Fruit fly (Drosophila melanogaster) whole organism, adult: ENCODE measurements around the gene CG32249.
A peak's percentile ranks its signal among the peaks of the same experiment; 100 is the strongest.

Experiments
- CG11617 ChIP-seq: fragments of 200-800 bp; sonication (Bioruptor generic); optimal IDR thresholded peaks from 2 replicates; lab custom pipeline; 2017; ENCODE audit warnings: mild to moderate bottlenecking, missing biosample characterization, missing genetic modification reagents, missing genetic modification characterization
- CG12768 ChIP-seq: fragments of 200-800 bp; sonication (Bioruptor generic); optimal IDR thresholded peaks from 2 replicates; lab custom pipeline; 2017; ENCODE audit warnings: missing biosample characterization, missing genetic modification characterization, mild to moderate bottlenecking, moderate library complexity, missing genetic modification reagents
- CG14711 ChIP-seq: fragments of 200-800 bp; sonication (Bioruptor generic); optimal IDR thresholded peaks from 2 replicates; lab custom pipeline; 2018; ENCODE audit warnings: missing biosample characterization, mild to moderate bottlenecking, missing genetic modification characterization, moderate library complexity
- CG1620 ChIP-seq: fragments of 200-800 bp; sonication (Bioruptor generic); optimal IDR thresholded peaks from 2 replicates; lab custom pipeline; 2016; ENCODE audit warnings: missing biosample characterization, missing genetic modification characterization
- CG33017 ChIP-seq: fragments of 200-800 bp; sonication (Bioruptor generic); optimal IDR thresholded peaks from 2 replicates; lab custom pipeline; 2018; ENCODE audit warnings: missing biosample characterization, mild to moderate bottlenecking, missing genetic modification characterization, moderate library complexity
- CG5204 ChIP-seq: fragments of 200-800 bp; sonication (Bioruptor generic); optimal IDR thresholded peaks from 2 replicates; lab custom pipeline; 2016; ENCODE audit warnings: missing biosample characterization, missing genetic modification characterization
- CG7045 ChIP-seq: fragments of 200-800 bp; sonication (Bioruptor generic); optimal IDR thresholded peaks from 2 replicates; lab custom pipeline; 2017; ENCODE audit warnings: missing biosample characterization, mild to moderate bottlenecking, missing genetic modification characterization
- CG7101 ChIP-seq: fragments of 200-800 bp; sonication (Bioruptor generic); optimal IDR thresholded peaks from 2 replicates; lab custom pipeline; 2018; ENCODE audit warnings: missing biosample characterization, mild to moderate bottlenecking, missing genetic modification characterization, moderate library complexity
- Clk ChIP-seq: fragments of 200-800 bp; sonication (Bioruptor generic); optimal IDR thresholded peaks from 2 replicates; lab custom pipeline; 2017; ENCODE audit warnings: missing biosample characterization, missing genetic modification characterization
- Crg-1 ChIP-seq: fragments of 200-800 bp; sonication (Bioruptor generic); optimal IDR thresholded peaks from 2 replicates; lab custom pipeline; 2016; ENCODE audit warnings: missing biosample characterization, missing genetic modification characterization
- Hr96 ChIP-seq: fragments of 200-800 bp; sonication (Bioruptor generic); optimal IDR thresholded peaks from 2 replicates; lab custom pipeline; 2016; ENCODE audit warnings: missing biosample characterization, missing genetic modification characterization
- Mnt ChIP-seq: fragments of 200-800 bp; sonication (Bioruptor generic); optimal IDR thresholded peaks from 2 replicates; lab custom pipeline; 2016; ENCODE audit warnings: missing biosample characterization, mild to moderate bottlenecking, missing genetic modification characterization
- bab1 ChIP-seq: fragments of 200-800 bp; sonication (Bioruptor generic); optimal IDR thresholded peaks from 3 replicates; lab custom pipeline; 2019; ENCODE audit warnings: missing biosample characterization, mild to moderate bottlenecking, missing genetic modification characterization, moderate library complexity
- cic ChIP-seq: fragments of 200-800 bp; sonication (Bioruptor generic); optimal IDR thresholded peaks from 2 replicates; lab custom pipeline; 2017; ENCODE audit warnings: missing biosample characterization, mild to moderate bottlenecking, missing genetic modification characterization, moderate library complexity
- cnc ChIP-seq, 2 experiments: fragments of >200 bp; optimal IDR thresholded peaks; 2 replicates each; lab custom pipeline; 2017
- kay ChIP-seq: fragments of 200-800 bp; sonication (Bioruptor generic); peaks from one replicate; lab custom pipeline; 2016; ENCODE audit warnings: missing biosample characterization, missing genetic modification characterization, borderline replicate concordance
- ovo ChIP-seq: fragments of 200-800 bp; sonication (Bioruptor generic); optimal IDR thresholded peaks from 2 replicates; lab custom pipeline; 2016; ENCODE audit warnings: missing biosample characterization, missing genetic modification characterization
- pad ChIP-seq: fragments of 200-800 bp; sonication (Bioruptor generic); optimal IDR thresholded peaks from 3 replicates; lab custom pipeline; 2017; ENCODE audit warnings: missing biosample characterization, missing genetic modification characterization, mild to moderate bottlenecking, moderate library complexity, missing genetic modification reagents
- tj ChIP-seq: fragments of 200-800 bp; sonication (Bioruptor generic); optimal IDR thresholded peaks from 3 replicates; lab custom pipeline; 2017; ENCODE audit warnings: missing biosample characterization, mild to moderate bottlenecking, missing genetic modification characterization, moderate library complexity
- toe ChIP-seq: fragments of 200-800 bp; sonication (Bioruptor generic); optimal IDR thresholded peaks from 2 replicates; lab custom pipeline; 2016; ENCODE audit warnings: missing biosample characterization, missing genetic modification characterization

Gene CG32249

dm6 chr3L:4440153-4440552, 29.6 kb upstream of the CG32249 start:
- TF ChIP-seq Mnt (no peak), pad (GFP tag; lab: Kevin White, UChicago) (no peak), cic (GFP tag; lab: Kevin White, UChicago) (no peak), tj (GFP tag; lab: Kevin White, UChicago) (no peak), toe (GFP tag; lab: Kevin White, UChicago) (no peak), CG5204 (GFP tag; lab: Kevin White, UChicago) (no peak), ovo (GFP tag; lab: Kevin White, UChicago) (no peak), CG33017 (tag; lab: Kevin White, UChicago) (no peak), bab1 (GFP tag; lab: Kevin White, UChicago) (no peak), CG11617 (GFP tag; lab: Kevin White, UChicago) (no peak), CG7101 (tag; lab: Kevin White, UChicago) (no peak), kay (no peak), CG1620 (GFP tag; lab: Kevin White, UChicago) (no peak), CG7045 (GFP tag; lab: Kevin White, UChicago) (no peak), Clk (GFP tag; lab: Kevin White, UChicago) (no peak), cnc (optimal IDR thresholded peaks at IDR 0.05; lab: Kevin White, UChicago) (no peak), CG12768 (GFP tag; lab: Kevin White, UChicago) (no peak)

- TF ChIP-seq Crg-1 (GFP tag; lab: Kevin White, UChicago) (no peak), toe (GFP tag; lab: Kevin White, UChicago) (no peak), Mnt (no peak), cic (GFP tag; lab: Kevin White, UChicago) (no peak), CG7101 (tag; lab: Kevin White, UChicago) (no peak), CG5204 (GFP tag; lab: Kevin White, UChicago) (no peak), CG11617 (GFP tag; lab: Kevin White, UChicago) (no peak), Hr96 (GFP tag; lab: Kevin White, UChicago) (no peak), Clk (GFP tag; lab: Kevin White, UChicago) (no peak), CG7045 (GFP tag; lab: Kevin White, UChicago) (no peak), CG12768 (GFP tag; lab: Kevin White, UChicago) (no peak), ovo (GFP tag; lab: Kevin White, UChicago) (no peak), CG14711 (tag; lab: Kevin White, UChicago) (no peak), tj (GFP tag; lab: Kevin White, UChicago) (no peak), kay (no peak), cnc (optimal IDR thresholded peaks at IDR 0.05; lab: Kevin White, UChicago) (no peak), pad (GFP tag; lab: Kevin White, UChicago) (no peak), CG1620 (GFP tag; lab: Kevin White, UChicago) (no peak), bab1 (GFP tag; lab: Kevin White, UChicago) (no peak), CG33017 (tag; lab: Kevin White, UChicago) (no peak)
These were observed 27.6 kb upstream of the CG32249 start for dm6 chr3L:4442168-4442567.

DNA sequence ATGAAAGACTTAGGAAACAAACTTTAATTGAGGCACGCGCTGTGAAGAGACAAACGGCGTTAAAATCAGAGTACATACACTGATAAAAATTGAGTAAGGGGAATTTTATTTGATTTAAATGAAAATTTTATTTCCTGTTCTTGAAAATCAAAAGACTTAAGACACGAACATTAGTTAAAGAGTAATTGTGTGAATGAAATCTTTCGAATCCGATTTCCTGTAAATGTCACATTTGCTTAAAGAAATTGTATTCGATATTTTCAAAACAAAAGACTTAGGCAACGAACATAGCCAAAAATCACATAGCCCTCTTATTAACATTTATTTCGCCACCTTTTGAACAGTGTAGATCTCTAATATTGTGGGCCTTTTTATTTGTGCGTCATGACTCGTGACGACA, 24.0 kb upstream of the CG32249 start:
- TF ChIP-seq CG14711 (tag; lab: Kevin White, UChicago) (no peak), kay (peak; percentile 27)

DNA sequence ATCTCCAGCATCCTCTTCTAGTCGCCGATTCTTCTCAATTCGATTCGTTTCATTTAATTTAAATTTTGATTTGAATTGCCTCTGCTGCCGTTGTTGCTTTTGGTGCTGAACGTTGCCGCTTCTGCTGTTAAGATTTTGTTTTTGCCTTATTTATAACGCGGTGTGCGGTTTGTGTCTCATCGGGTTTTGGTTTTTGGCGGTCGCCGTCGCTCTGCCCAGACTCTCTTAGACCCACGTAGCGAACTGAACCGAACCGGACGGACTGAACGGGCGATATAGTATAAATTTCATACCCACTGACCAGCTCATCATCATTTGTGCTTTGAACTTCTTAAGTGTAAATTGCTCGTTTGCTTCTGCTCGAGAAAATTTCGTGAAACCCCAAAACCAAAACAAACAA, 23.5 kb upstream of the CG32249 start, which contains the start of gene CG12607:
Gene CG12607 (plus strand): TSS at position 301 of the 400 bp plus-strand sequence.
- TF ChIP-seq ovo (GFP tag; lab: Kevin White, UChicago) (no peak), bab1 (GFP tag; lab: Kevin White, UChicago) (no peak), CG7101 (tag; lab: Kevin White, UChicago) (no peak), CG5204 (GFP tag; lab: Kevin White, UChicago) (no peak), tj (GFP tag; lab: Kevin White, UChicago) (no peak), Crg-1 (GFP tag; lab: Kevin White, UChicago) (no peak), CG11617 (GFP tag; lab: Kevin White, UChicago) (no peak), Mnt (no peak), CG14711 (tag; lab: Kevin White, UChicago) (no peak), toe (GFP tag; lab: Kevin White, UChicago) (no peak), Hr96 (GFP tag; lab: Kevin White, UChicago) (no peak), CG12768 (GFP tag; lab: Kevin White, UChicago) (no peak), CG7045 (GFP tag; lab: Kevin White, UChicago) (no peak), cic (GFP tag; lab: Kevin White, UChicago) (no peak), pad (GFP tag; lab: Kevin White, UChicago) (no peak), cnc (optimal IDR thresholded peaks at IDR 0.05; lab: Kevin White, UChicago) (no peak), Clk (GFP tag; lab: Kevin White, UChicago) (no peak), kay (no peak)

- no peak for TF ChIP-seq cic (GFP tag; lab: Kevin White, UChicago)
- TF ChIP-seq ovo (GFP tag; lab: Kevin White, UChicago): no peak
- TF ChIP-seq CG1620 (GFP tag; lab: Kevin White, UChicago): no peak
- no peak for TF ChIP-seq Hr96 (GFP tag; lab: Kevin White, UChicago)
- no peak for TF ChIP-seq CG7045 (GFP tag; lab: Kevin White, UChicago)
- TF ChIP-seq CG33017 (tag; lab: Kevin White, UChicago): no peak
- no peak for TF ChIP-seq CG11617 (GFP tag; lab: Kevin White, UChicago)
- no peak for TF ChIP-seq pad (GFP tag; lab: Kevin White, UChicago)
- no peak for TF ChIP-seq toe (GFP tag; lab: Kevin White, UChicago)
- TF ChIP-seq Crg-1 (GFP tag; lab: Kevin White, UChicago): no peak
- TF ChIP-seq Mnt: no peak
- no peak for TF ChIP-seq CG5204 (GFP tag; lab: Kevin White, UChicago)
- no peak for TF ChIP-seq bab1 (GFP tag; lab: Kevin White, UChicago)
- no peak for TF ChIP-seq CG12768 (GFP tag; lab: Kevin White, UChicago)
- TF ChIP-seq CG7101 (tag; lab: Kevin White, UChicago): no peak
- TF ChIP-seq CG14711 (tag; lab: Kevin White, UChicago): no peak
- TF ChIP-seq cnc (optimal IDR thresholded peaks at IDR 0.05; lab: Kevin White, UChicago): no peak
These were observed 22.6 kb upstream of the CG32249 start for dm6 chr3L:4447229-4447628.
